Worm (Caenorhabditis elegans): Measurements from ENCODE around the gene sars-2.

ce11 chrIV:4397586-4397985 is 40.1 kb downstream of the sars-2 start:
- TF ChIP-seq nhr-11 (tag; optimal IDR thresholded peaks at IDR 0.05) = no peak
- TF ChIP-seq fkh-10 (GFP tag; optimal IDR thresholded peaks at IDR 0.05) = no peak
- TF ChIP-seq nhr-76 (tag; optimal IDR thresholded peaks at IDR 0.05) = no peak
- TF ChIP-seq mdl-1 (tag; optimal IDR thresholded peaks at IDR 0.05) = no peak
- no peak for TF ChIP-seq nhr-237 (tag; optimal IDR thresholded peaks at IDR 0.05)
- no peak for TF ChIP-seq ama-1 (optimal IDR thresholded peaks at IDR 0.05)
- TF ChIP-seq pha-4 (tag; optimal IDR thresholded peaks at IDR 0.05) = no peak
- no peak for TF ChIP-seq fos-1 (tag; optimal IDR thresholded peaks at IDR 0.05)
- no peak for TF ChIP-seq pqm-1 (tag; optimal IDR thresholded peaks at IDR 0.05)
- no peak for TF ChIP-seq ztf-11 (tag; optimal IDR thresholded peaks at IDR 0.05)

All from whole organism, L3 larva.